Worm (Caenorhabditis elegans): ENCODE results near the gene ubc-24.

The ubc-24 gene

ce11 chrII:8440792-8441191 is 35.4 kb downstream of the ubc-24 start (continued):
- TF ChIP-seq fkh-10 (GFP tag; optimal IDR thresholded peaks at IDR 0.05) = no peak
- no peak for TF ChIP-seq nhr-237 (tag; optimal IDR thresholded peaks at IDR 0.05)
- no peak for TF ChIP-seq zag-1 (tag; optimal IDR thresholded peaks at IDR 0.05)
- no peak for TF ChIP-seq egl-27 (tag; optimal IDR thresholded peaks at IDR 0.05)
- peak; percentile 37 for TF ChIP-seq mdl-1 (tag; optimal IDR thresholded peaks at IDR 0.05)
- no peak for TF ChIP-seq R02D3.7 (tag; optimal IDR thresholded peaks at IDR 0.05)
- no peak for TF ChIP-seq fkh-2 (tag; optimal IDR thresholded peaks at IDR 0.05)
- TF ChIP-seq nhr-76 (tag; optimal IDR thresholded peaks at IDR 0.05) = peak; percentile 28
- no peak for TF ChIP-seq eor-1 (tag; optimal IDR thresholded peaks at IDR 0.05)
- no peak for TF ChIP-seq ztf-11 (tag; optimal IDR thresholded peaks at IDR 0.05)
- TF ChIP-seq lin-15B (tag; optimal IDR thresholded peaks at IDR 0.05) = no peak
- no peak for TF ChIP-seq aly-2 (tag; optimal IDR thresholded peaks at IDR 0.05)
- no peak for TF ChIP-seq ceh-16 (tag; optimal IDR thresholded peaks at IDR 0.05)
- TF ChIP-seq snpc-4 (tag; optimal IDR thresholded peaks at IDR 0.05) = no peak

DNA sequence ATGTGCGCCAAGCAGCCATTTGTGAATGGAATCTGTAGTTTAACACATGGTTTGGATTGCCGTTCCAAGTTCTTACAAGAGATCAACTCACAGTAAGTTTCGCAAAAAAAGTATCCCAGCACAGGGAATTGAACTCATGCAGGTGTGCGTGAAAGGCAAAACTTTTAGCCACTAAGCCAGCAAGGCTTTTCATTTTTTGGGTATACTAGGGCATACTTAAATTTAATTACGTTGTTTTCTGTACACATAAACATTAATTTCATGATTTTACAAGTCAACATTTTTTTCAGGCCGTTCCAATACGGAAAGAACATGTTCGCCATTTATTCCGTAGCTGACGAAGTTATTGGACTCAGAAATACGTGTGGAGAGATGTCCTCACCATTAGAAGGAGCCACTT is 36.1 kb downstream of the ubc-24 start:
- no peak for TF ChIP-seq egl-27 (tag; optimal IDR thresholded peaks at IDR 0.05)
- no peak for TF ChIP-seq eor-1 (tag; optimal IDR thresholded peaks at IDR 0.05)
- peak; percentile 33 for TF ChIP-seq nhr-43 (tag; optimal IDR thresholded peaks at IDR 0.05; ENCODE audit: poor library complexity, severe bottlenecking)
- peak; percentile 6 for TF ChIP-seq nhr-23 (tag; optimal IDR thresholded peaks at IDR 0.05)
- peak; percentile 18 for TF ChIP-seq tbx-2 (tag; optimal IDR thresholded peaks at IDR 0.05)
- TF ChIP-seq hmg-11 (tag; optimal IDR thresholded peaks at IDR 0.05) = no peak
- no peak for TF ChIP-seq ceh-9 (tag; optimal IDR thresholded peaks at IDR 0.05)
- TF ChIP-seq ztf-11 (tag; optimal IDR thresholded peaks at IDR 0.05) = no peak
- no peak for TF ChIP-seq daf-12 (tag; optimal IDR thresholded peaks at IDR 0.05)

ce11 chrII:8442176-8442575 is 36.8 kb downstream of the ubc-24 start:
- TF ChIP-seq tbx-2 (tag; optimal IDR thresholded peaks at IDR 0.05) (no peak), fos-1 (tag; optimal IDR thresholded peaks at IDR 0.05) (no peak), nhr-12 (tag; optimal IDR thresholded peaks at IDR 0.05) (no peak), nhr-237 (tag; optimal IDR thresholded peaks at IDR 0.05) (no peak), nhr-11 (tag; optimal IDR thresholded peaks at IDR 0.05) (no peak), mml-1 (tag; optimal IDR thresholded peaks at IDR 0.05) (no peak), nhr-76 (tag; optimal IDR thresholded peaks at IDR 0.05) (no peak), R02D3.7 (tag; optimal IDR thresholded peaks at IDR 0.05) (peak; percentile 7), aly-2 (tag; optimal IDR thresholded peaks at IDR 0.05) (no peak), unc-39 (tag; optimal IDR thresholded peaks at IDR 0.05) (no peak), lin-39 (tag; optimal IDR thresholded peaks at IDR 0.05) (peak; percentile 52), ceh-28 (tag; optimal IDR thresholded peaks at IDR 0.05) (no peak), zag-1 (tag; optimal IDR thresholded peaks at IDR 0.05) (no peak), fkh-10 (GFP tag; optimal IDR thresholded peaks at IDR 0.05) (no peak), nhr-67 (tag; optimal IDR thresholded peaks at IDR 0.05) (no peak), pha-4 (tag; optimal IDR thresholded peaks at IDR 0.05) (no peak), skn-1 (tag; optimal IDR thresholded peaks at IDR 0.05) (no peak), nhr-43 (tag; optimal IDR thresholded peaks at IDR 0.05; ENCODE audit: poor library complexity, severe bottlenecking) (peak; percentile 78), nhr-25 (tag; optimal IDR thresholded peaks at IDR 0.05) (peak; percentile 27), elt-2 (tag; optimal IDR thresholded peaks at IDR 0.05) (peak; percentile 19), sea-2 (GFP tag; optimal IDR thresholded peaks at IDR 0.05) (no peak), unc-62 (GFP tag; optimal IDR thresholded peaks at IDR 0.05) (no peak), lin-15B (tag; optimal IDR thresholded peaks at IDR 0.05) (peak; percentile 17), snpc-4 (tag; optimal IDR thresholded peaks at IDR 0.05) (peak; percentile 73), jun-1 (tag; optimal IDR thresholded peaks at IDR 0.05) (no peak), nhr-23 (tag; optimal IDR thresholded peaks at IDR 0.05) (peak; percentile 53), eor-1 (tag; optimal IDR thresholded peaks at IDR 0.05) (no peak), daf-12 (tag; optimal IDR thresholded peaks at IDR 0.05) (no peak), nhr-77 (tag; optimal IDR thresholded peaks at IDR 0.05) (no peak), ceh-16 (tag; optimal IDR thresholded peaks at IDR 0.05) (no peak), ztf-11 (tag; optimal IDR thresholded peaks at IDR 0.05) (no peak), ztf-4 (tag; optimal IDR thresholded peaks at IDR 0.05) (no peak), nfya-1 (tag; optimal IDR thresholded peaks at IDR 0.05; ENCODE audit: insufficient read depth) (peak; percentile 66), hmg-11 (tag; optimal IDR thresholded peaks at IDR 0.05) (peak; percentile 78), elt-1 (tag; optimal IDR thresholded peaks at IDR 0.05) (no peak), ceh-82 (tag; optimal IDR thresholded peaks at IDR 0.05) (no peak), nhr-28 (tag; optimal IDR thresholded peaks at IDR 0.05) (no peak), lsy-12 (tag; optimal IDR thresholded peaks at IDR 0.05) (no peak), pqm-1 (tag; optimal IDR thresholded peaks at IDR 0.05) (no peak), egl-5 (tag; optimal IDR thresholded peaks at IDR 0.05) (no peak), mdl-1 (tag; optimal IDR thresholded peaks at IDR 0.05) (no peak), fkh-2 (tag; optimal IDR thresholded peaks at IDR 0.05) (no peak), ZK546.5 (tag; optimal IDR thresholded peaks at IDR 0.05) (no peak), ceh-9 (tag; optimal IDR thresholded peaks at IDR 0.05) (no peak), elt-3 (tag; optimal IDR thresholded peaks at IDR 0.05) (no peak), ama-1 (optimal IDR thresholded peaks at IDR 0.05) (no peak), egl-27 (tag; optimal IDR thresholded peaks at IDR 0.05) (no peak)
